Worm (Caenorhabditis elegans): ENCODE data around the gene T19H12.12.

Gene T19H12.12

ce11 chrV:4851969-4852368 is 32.6 kb upstream of the T19H12.12 start:
- TF ChIP-seq nhr-28 (tag; optimal IDR thresholded peaks at IDR 0.05) (no peak), bed-3 (GFP tag; optimal IDR thresholded peaks at IDR 0.05) (no peak), unc-62 (GFP tag; optimal IDR thresholded peaks at IDR 0.05) (no peak), nhr-12 (tag; optimal IDR thresholded peaks at IDR 0.05) (no peak), unc-39 (tag; optimal IDR thresholded peaks at IDR 0.05) (no peak), snpc-4 (tag; optimal IDR thresholded peaks at IDR 0.05) (no peak), elt-3 (tag; optimal IDR thresholded peaks at IDR 0.05) (no peak), sptf-1 (tag; optimal IDR thresholded peaks at IDR 0.05) (no peak), ces-1 (GFP tag; optimal IDR thresholded peaks at IDR 0.05) (no peak), ceh-43 (GFP tag; optimal IDR thresholded peaks at IDR 0.05) (no peak), zip-8 (tag; optimal IDR thresholded peaks at IDR 0.05) (no peak)

- no peak for TF ChIP-seq bed-3 (GFP tag; optimal IDR thresholded peaks at IDR 0.05)
- no peak for TF ChIP-seq ceh-83 (GFP tag; optimal IDR thresholded peaks at IDR 0.05)
- no peak for TF ChIP-seq nhr-76 (tag; optimal IDR thresholded peaks at IDR 0.05)
- no peak for TF ChIP-seq sptf-1 (tag; optimal IDR thresholded peaks at IDR 0.05)
- TF ChIP-seq ceh-43 (GFP tag; optimal IDR thresholded peaks at IDR 0.05): no peak
- TF ChIP-seq zip-8 (tag; optimal IDR thresholded peaks at IDR 0.05): no peak
- TF ChIP-seq ceh-39 (tag; optimal IDR thresholded peaks at IDR 0.05): no peak
- TF ChIP-seq snpc-4 (tag; optimal IDR thresholded peaks at IDR 0.05): no peak
- no peak for TF ChIP-seq drap-1 (GFP tag; optimal IDR thresholded peaks at IDR 0.05)
- TF ChIP-seq mab-5 (tag; optimal IDR thresholded peaks at IDR 0.05): no peak
- TF ChIP-seq ham-2 (GFP tag; optimal IDR thresholded peaks at IDR 0.05): no peak
- no peak for TF ChIP-seq nhr-237 (tag; optimal IDR thresholded peaks at IDR 0.05)
- TF ChIP-seq lin-32 (GFP tag; optimal IDR thresholded peaks at IDR 0.05): no peak
- TF ChIP-seq blmp-1 (tag; optimal IDR thresholded peaks at IDR 0.05): no peak
Measured at ce11 chrV:4857561-4857960, 27.0 kb upstream of the T19H12.12 start.

ce11 chrV:4860525-4860924 is 24.1 kb upstream of the T19H12.12 start:
- peak; percentile 13 for TF ChIP-seq mep-1 (tag; optimal IDR thresholded peaks at IDR 0.05)
- no peak for TF ChIP-seq nhr-12 (tag; optimal IDR thresholded peaks at IDR 0.05)
- TF ChIP-seq sptf-1 (tag; optimal IDR thresholded peaks at IDR 0.05): peak; percentile 12
- no peak for TF ChIP-seq bed-3 (GFP tag; optimal IDR thresholded peaks at IDR 0.05)
- TF ChIP-seq M03D4.4 (tag; optimal IDR thresholded peaks at IDR 0.05): no peak
- no peak for TF ChIP-seq nhr-237 (tag; optimal IDR thresholded peaks at IDR 0.05)
- no peak for TF ChIP-seq zip-8 (tag; optimal IDR thresholded peaks at IDR 0.05)
- no peak for TF ChIP-seq nhr-2 (tag; optimal IDR thresholded peaks at IDR 0.05)
- TF ChIP-seq unc-39 (tag; optimal IDR thresholded peaks at IDR 0.05): no peak
- TF ChIP-seq elt-3 (tag; optimal IDR thresholded peaks at IDR 0.05): no peak
- peak; percentile 20 for TF ChIP-seq unc-120 (tag; optimal IDR thresholded peaks at IDR 0.05; ENCODE audit: poor library complexity, severe bottlenecking)
- TF ChIP-seq unc-62 (GFP tag; optimal IDR thresholded peaks at IDR 0.05): peak; percentile 37
- no peak for TF ChIP-seq cnd-1 (tag; optimal IDR thresholded peaks at IDR 0.05)
- TF ChIP-seq ceh-83 (GFP tag; optimal IDR thresholded peaks at IDR 0.05): no peak
- TF ChIP-seq blmp-1 (tag; optimal IDR thresholded peaks at IDR 0.05): no peak
- peak; percentile 39 for TF ChIP-seq ces-1 (GFP tag; optimal IDR thresholded peaks at IDR 0.05)
- TF ChIP-seq sem-2 (GFP tag; optimal IDR thresholded peaks at IDR 0.05): no peak
- TF ChIP-seq pha-4 (tag; optimal IDR thresholded peaks at IDR 0.05): no peak
- TF ChIP-seq nhr-28 (tag; optimal IDR thresholded peaks at IDR 0.05): no peak
- no peak for TF ChIP-seq mab-5 (tag; optimal IDR thresholded peaks at IDR 0.05)
- TF ChIP-seq hlh-1 (tag; optimal IDR thresholded peaks at IDR 0.05): no peak

ce11 chrV:4862737-4863136 is 21.9 kb upstream of the T19H12.12 start, which contains the start of gene C37H5.13:
Gene C37H5.13 (minus strand): TSS chrV:4862965.
- no peak for TF ChIP-seq ham-2 (GFP tag; optimal IDR thresholded peaks at IDR 0.05)
- TF ChIP-seq zip-8 (tag; optimal IDR thresholded peaks at IDR 0.05): peak; percentile 43

- TF ChIP-seq hlh-1 (tag; optimal IDR thresholded peaks at IDR 0.05) (no peak), drap-1 (GFP tag; optimal IDR thresholded peaks at IDR 0.05) (no peak), elt-3 (tag; optimal IDR thresholded peaks at IDR 0.05) (no peak), elt-1 (tag; optimal IDR thresholded peaks at IDR 0.05; ENCODE audit: borderline replicate concordance, insufficient read depth) (no peak), ces-1 (GFP tag; optimal IDR thresholded peaks at IDR 0.05) (no peak), pha-4 (tag; optimal IDR thresholded peaks at IDR 0.05) (no peak), blmp-1 (tag; optimal IDR thresholded peaks at IDR 0.05) (no peak), tbx-8 (GFP tag; optimal IDR thresholded peaks at IDR 0.05) (no peak)
Measured at ce11 chrV:4864330-4864729, 20.3 kb upstream of the T19H12.12 start.

All from whole organism, mixed stage, embryonic.